Fruit fly (Drosophila melanogaster) whole organism, embryonic: Measurements from ENCODE around the gene CG12106.

Source experiments
- CTCF ChIP-seq: fragments of 200-800 bp; sonication (Bioruptor generic); optimal IDR thresholded peaks from 2 replicates; lab custom pipeline; 2017; ENCODE audit warnings: missing biosample characterization, mild to moderate bottlenecking, missing genetic modification characterization, moderate library complexity
- dmrt99B ChIP-seq: fragments of 200-800 bp; sonication (Bioruptor generic); optimal IDR thresholded peaks from 2 replicates; lab custom pipeline; 2018; ENCODE audit warnings: missing biosample characterization, mild to moderate bottlenecking, missing genetic modification characterization, moderate library complexity
- esg ChIP-seq: fragments of 200-800 bp; sonication (Bioruptor generic); conservative IDR thresholded peaks from 2 replicates; pipeline ENCODE4 v1.3.6; 2022; ENCODE audit warnings: missing biosample characterization, missing genetic modification characterization
- mirr ChIP-seq: fragments of 200-800 bp; sonication (Bioruptor generic); optimal IDR thresholded peaks from 3 replicates; lab custom pipeline; 2018; ENCODE audit warnings: missing biosample characterization, mild to moderate bottlenecking, missing genetic modification characterization
- nau ChIP-seq: fragments of 200-800 bp; sonication (Bioruptor generic); optimal IDR thresholded peaks from 3 replicates; lab custom pipeline; 2017; ENCODE audit warnings: missing biosample characterization, mild to moderate bottlenecking, missing genetic modification characterization, missing genetic modification reagents
- pzg ChIP-seq: fragments of 200-800 bp; sonication (Bioruptor generic); optimal IDR thresholded peaks from 3 replicates; lab custom pipeline; 2018; ENCODE audit warnings: missing biosample characterization, mild to moderate bottlenecking, missing genetic modification characterization, moderate library complexity
- sc ChIP-seq, 3 experiments: fragments of >200 bp in 2 of 3; fragments of 200-800 bp in 1 of 3; sonication (Bioruptor generic) in 1 of 3; optimal IDR thresholded peaks; 2 replicates in 2 of 3; 3 replicates in 1 of 3; lab custom pipeline; 2017; ENCODE audit warnings: mild to moderate bottlenecking in 1 of 3, missing biosample characterization in 1 of 3, missing genetic modification characterization in 1 of 3, missing genetic modification reagents in 1 of 3

DNA sequence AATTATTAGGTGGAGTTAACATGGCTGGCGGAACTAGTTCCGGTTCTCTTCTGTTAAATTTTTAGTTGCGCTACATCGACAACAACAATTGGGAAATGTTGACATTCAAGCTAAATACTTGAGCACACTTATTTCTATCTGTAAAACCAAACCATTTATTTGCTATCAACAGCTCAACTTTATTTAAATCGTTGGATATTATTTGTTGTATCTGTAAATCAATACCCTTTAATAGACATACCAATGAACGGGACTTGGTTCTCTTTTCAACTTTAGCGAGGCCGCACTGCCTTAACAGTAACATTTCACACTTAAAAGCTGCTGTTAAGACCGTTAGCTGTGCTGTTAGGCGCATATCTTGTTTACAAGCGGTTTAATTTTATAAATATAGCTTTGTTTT is at the start of gene CG12106:
- TF ChIP-seq sc (optimal IDR thresholded peaks at IDR 0.05; lab: Kevin White, UChicago) = no peak
- TF ChIP-seq sc (GFP tag; optimal IDR thresholded peaks at IDR 0.05; lab: Kevin White, UChicago) = no peak
- peak; percentile 30 for TF ChIP-seq pzg
- TF ChIP-seq esg = peak; percentile 57; the same call in 1 of the 2 replicates
- TF ChIP-seq dmrt99B (tag; lab: Kevin White, UChicago) = peak; percentile 40
- TF ChIP-seq CTCF = no peak
- TF ChIP-seq nau (GFP tag; lab: Kevin White, UChicago) = no peak
- TF ChIP-seq mirr (GFP tag; lab: Kevin White, UChicago) = peak; percentile 34
